Fruit fly (Drosophila melanogaster) Kc167 (cell line): ENCODE results near the gene CG32270.

Source experiments
- Myc ChIP-seq: fragments of >200 bp; optimal IDR thresholded peaks from 2 replicates; lab custom pipeline; 2017; ENCODE audit warnings: missing external identifiers
- Sin3A ChIP-seq: fragments of >200 bp; optimal IDR thresholded peaks from 2 replicates; lab custom pipeline; 2018; ENCODE audit warnings: missing external identifiers
- h ChIP-seq: fragments of >200 bp; optimal IDR thresholded peaks from 3 replicates; lab custom pipeline; 2018; ENCODE audit warnings: missing external identifiers
- insv ChIP-seq: fragments of >200 bp; optimal IDR thresholded peaks from 3 replicates; lab custom pipeline; 2018; ENCODE audit warnings: missing external identifiers
- psq ChIP-seq: fragments of >200 bp; optimal IDR thresholded peaks from 2 replicates; lab custom pipeline; 2017; ENCODE audit warnings: missing external identifiers
- ttk ChIP-seq: sonication (Bioruptor generic); optimal IDR thresholded peaks from 2 replicates; lab custom pipeline; 2017; ENCODE audit warnings: missing external identifiers

dm6 chr3L:3179474-3179873 is 29.3 kb downstream of the CG32270 start:
- TF ChIP-seq ttk (lab: Kevin White, UChicago) (no peak), psq (no peak), Sin3A (lab: Kevin White, UChicago) (no peak), Myc (lab: Kevin White, UChicago) (no peak), h (lab: Kevin White, UChicago) (no peak), insv (lab: Kevin White, UChicago) (no peak)
